Fruit fly (Drosophila melanogaster) whole organism, pupa: Measurements from ENCODE around the gene MFS18.

ENCODE experiments used
- D1 ChIP-seq: fragments of 200-800 bp; sonication (Bioruptor generic); optimal IDR thresholded peaks from 2 replicates; lab custom pipeline; 2018; ENCODE audit warnings: missing biosample characterization, mild to moderate bottlenecking, missing genetic modification characterization, moderate library complexity
- Ets98B ChIP-seq: fragments of 200-800 bp; sonication (Bioruptor generic); IDR thresholded peaks from 2 replicates; pipeline ENCODE4 v1.3.6; 2022; ENCODE audit warnings: missing biosample characterization, missing genetic modification characterization
- Pif1A ChIP-seq: fragments of 200-800 bp; sonication (Bioruptor generic); optimal IDR thresholded peaks from 3 replicates; lab custom pipeline; 2016; ENCODE audit warnings: missing biosample characterization, missing genetic modification characterization
- gl ChIP-seq: fragments of 200-800 bp; sonication (Bioruptor generic); optimal IDR thresholded peaks from 2 replicates; lab custom pipeline; 2018; ENCODE audit warnings: missing biosample characterization, mild to moderate bottlenecking, missing genetic modification characterization

- no peak for TF ChIP-seq gl (tag; lab: Kevin White, UChicago)
- no peak for TF ChIP-seq Ets98B (GFP tag; lab: Robert Waterston, UW)
- no peak for TF ChIP-seq Pif1A
- no peak for TF ChIP-seq D1 (tag; lab: Kevin White, UChicago)
Observed at dm6 chr2L:4433608-4434007, 14.8 kb downstream of the MFS18 start, which contains the start of the genes CG34177 and CG34178.
